Fruit fly (Drosophila melanogaster) whole organism, embryonic: ENCODE results near the gene Ocrl.

ENCODE experiments used
- ATbp ChIP-seq: fragments of 200-800 bp; sonication (Bioruptor generic); optimal IDR thresholded peaks from 2 replicates; lab custom pipeline; 2017; ENCODE audit warnings: missing biosample characterization, mild to moderate bottlenecking, missing genetic modification characterization, missing genetic modification reagents
- CG1024 ChIP-seq: fragments of 200-800 bp; sonication (Bioruptor generic); IDR thresholded peaks from 2 replicates; pipeline ENCODE4 v1.3.6; 2022; ENCODE audit warnings: missing biosample characterization, missing genetic modification characterization
- CG10274 ChIP-seq: fragments of 200-800 bp; sonication (Bioruptor generic); optimal IDR thresholded peaks from 3 replicates; lab custom pipeline; 2017; ENCODE audit warnings: missing biosample characterization, mild to moderate bottlenecking, missing genetic modification characterization
- CG11696 ChIP-seq: fragments of 200-800 bp; sonication (Bioruptor generic); IDR thresholded peaks from 2 replicates; pipeline ENCODE4 v1.3.6; 2022; ENCODE audit warnings: missing biosample characterization, missing genetic modification characterization
- CG13123 ChIP-seq: fragments of 200-800 bp; sonication (Bioruptor generic); optimal IDR thresholded peaks from 2 replicates; lab custom pipeline; 2016; ENCODE audit warnings: missing biosample characterization, missing genetic modification characterization
- CG13296 ChIP-seq: fragments of 200-800 bp; sonication (Bioruptor generic); optimal IDR thresholded peaks from 3 replicates; lab custom pipeline; 2018; ENCODE audit warnings: missing biosample characterization, mild to moderate bottlenecking, missing genetic modification characterization
- CG15514 ChIP-seq: fragments of 200-800 bp; sonication (Bioruptor generic); optimal IDR thresholded peaks from 3 replicates; lab custom pipeline; 2017; ENCODE audit warnings: missing biosample characterization, missing genetic modification characterization, mild to moderate bottlenecking, moderate library complexity, missing genetic modification reagents
- CG17361 ChIP-seq: fragments of 200-800 bp; sonication (Bioruptor generic); IDR thresholded peaks from 3 replicates; pipeline ENCODE4 v1.3.6; 2022; ENCODE audit warnings: missing biosample characterization, missing genetic modification characterization
- CG17612 ChIP-seq: fragments of 200-800 bp; sonication (Bioruptor generic); IDR thresholded peaks from 2 replicates; pipeline ENCODE4 v1.3.6; 2022; ENCODE audit warnings: missing biosample characterization, missing genetic modification characterization
- CG18011 ChIP-seq: fragments of 200-800 bp; sonication (Bioruptor generic); optimal IDR thresholded peaks from 2 replicates; lab custom pipeline; 2017; ENCODE audit warnings: missing biosample characterization, missing genetic modification characterization, mild to moderate bottlenecking, moderate library complexity, missing genotype
- CG1832 ChIP-seq: fragments of 200-800 bp; sonication (Bioruptor generic); optimal IDR thresholded peaks from 2 replicates; lab custom pipeline; 2017; ENCODE audit warnings: missing biosample characterization, mild to moderate bottlenecking, missing genetic modification characterization, inconsistent platforms
- CG2120 ChIP-seq: fragments of 200-800 bp; sonication (Bioruptor generic); optimal IDR thresholded peaks from 3 replicates; lab custom pipeline; 2016; ENCODE audit warnings: missing biosample characterization, missing genetic modification characterization
- CG2199 ChIP-seq: fragments of 200-800 bp; sonication (Bioruptor generic); IDR thresholded peaks from 3 replicates; pipeline ENCODE4 v1.3.6; 2022; ENCODE audit warnings: missing biosample characterization, missing genetic modification characterization
- CG2712 ChIP-seq: fragments of 200-800 bp; optimal IDR thresholded peaks from 3 replicates; lab custom pipeline; 2019; ENCODE audit warnings: missing biosample characterization, mild to moderate bottlenecking, missing genetic modification characterization, moderate library complexity
- CG2875 ChIP-seq: fragments of 200-800 bp; sonication (Bioruptor generic); optimal IDR thresholded peaks from 2 replicates; lab custom pipeline; 2017; ENCODE audit warnings: missing biosample characterization, mild to moderate bottlenecking, missing genetic modification characterization, missing genetic modification reagents
- CG2889 ChIP-seq: fragments of 200-800 bp; sonication (Bioruptor generic); IDR thresholded peaks from 3 replicates; pipeline ENCODE4 v1.3.6; 2022; ENCODE audit warnings: missing biosample characterization, missing genetic modification characterization
- CG3163 ChIP-seq: fragments of 200-800 bp; sonication (Bioruptor generic); optimal IDR thresholded peaks from 3 replicates; lab custom pipeline; 2016; ENCODE audit warnings: missing biosample characterization, missing genetic modification characterization
- CG34224 ChIP-seq: fragments of 200-800 bp; sonication (Bioruptor generic); IDR thresholded peaks from 3 replicates; pipeline ENCODE4 v1.3.6; 2022; ENCODE audit warnings: missing biosample characterization, missing genetic modification characterization; ENCODE audit not compliant: partially characterized antibody
- CG34422 ChIP-seq: fragments of 200-800 bp; sonication (Bioruptor generic); IDR thresholded peaks from 3 replicates; pipeline ENCODE4 v1.3.6; 2022; ENCODE audit warnings: missing biosample characterization, missing genetic modification characterization
- CG6175 ChIP-seq: fragments of 200-800 bp; sonication (Bioruptor generic); IDR thresholded peaks from 3 replicates; pipeline ENCODE4 v1.3.6; 2022; ENCODE audit warnings: missing biosample characterization, missing genetic modification characterization
- CG8089 ChIP-seq: fragments of 200-800 bp; sonication (Bioruptor generic); optimal IDR thresholded peaks from 3 replicates; lab custom pipeline; 2016; ENCODE audit warnings: missing biosample characterization, missing genetic modification characterization
- CG9609 ChIP-seq: fragments of 200-800 bp; sonication (Bioruptor generic); optimal IDR thresholded peaks from 3 replicates; lab custom pipeline; 2016; ENCODE audit warnings: missing biosample characterization, missing genetic modification characterization
- CG9727 ChIP-seq: fragments of 200-800 bp; sonication (Bioruptor generic); optimal IDR thresholded peaks from 3 replicates; lab custom pipeline; 2017; ENCODE audit warnings: missing biosample characterization, mild to moderate bottlenecking, missing genetic modification characterization
- Camta ChIP-seq: fragments of 200-800 bp; sonication (Bioruptor generic); optimal IDR thresholded peaks from 2 replicates; lab custom pipeline; 2016; ENCODE audit warnings: missing biosample characterization, missing genetic modification characterization
- Drgx ChIP-seq: fragments of 200-800 bp; sonication (Bioruptor generic); IDR thresholded peaks from 2 replicates; pipeline ENCODE4 v1.3.6; 2022; ENCODE audit warnings: missing biosample characterization, missing genetic modification characterization
- Elba2 ChIP-seq: fragments of 200-800 bp; sonication (Bioruptor generic); optimal IDR thresholded peaks from 3 replicates; lab custom pipeline; 2016; ENCODE audit warnings: missing biosample characterization, missing genetic modification characterization
- Fer1 ChIP-seq: fragments of 200-800 bp; sonication (Bioruptor generic); optimal IDR thresholded peaks from 2 replicates; lab custom pipeline; 2017; ENCODE audit warnings: missing biosample characterization, mild to moderate bottlenecking, missing genetic modification characterization
- Hmr ChIP-seq: fragments of 200-800 bp; sonication (Bioruptor generic); optimal IDR thresholded peaks from 3 replicates; lab custom pipeline; 2017; ENCODE audit warnings: mild to moderate bottlenecking, missing biosample characterization, missing genetic modification reagents, missing genetic modification characterization
- Opbp ChIP-seq: fragments of 200-800 bp; sonication (Bioruptor generic); IDR thresholded peaks from 3 replicates; pipeline ENCODE4 v1.3.6; 2022; ENCODE audit warnings: missing biosample characterization, missing genetic modification characterization; ENCODE audit not compliant: partially characterized antibody
- Pdp1 ChIP-seq, 2 experiments: fragments of 200-800 bp; sonication (Bioruptor generic); optimal IDR thresholded peaks; 3 replicates each; lab custom pipeline; 2016; ENCODE audit warnings: missing biosample characterization in 2 of 2, missing genetic modification characterization in 2 of 2, mild to moderate bottlenecking in 1 of 2, moderate library complexity in 1 of 2
- Ptx1 ChIP-seq: fragments of 200-800 bp; sonication (Bioruptor generic); IDR thresholded peaks from 2 replicates; pipeline ENCODE4 v1.3.6; 2022; ENCODE audit warnings: missing biosample characterization, missing genetic modification characterization
- Rfx ChIP-seq: fragments of 200-800 bp; sonication (Bioruptor generic); IDR thresholded peaks from 2 replicates; pipeline ENCODE4 v1.3.6; 2022; ENCODE audit warnings: missing biosample characterization, missing genetic modification characterization
- Rx ChIP-seq: fragments of 200-800 bp; sonication (Bioruptor generic); IDR thresholded peaks from 2 replicates; pipeline ENCODE4 v1.3.6; 2022; ENCODE audit warnings: missing biosample characterization, missing genetic modification characterization
- Sin3A ChIP-seq: fragments of >200 bp; optimal IDR thresholded peaks from 2 replicates; lab custom pipeline; 2018
- TFAM ChIP-seq: fragments of 200-800 bp; sonication (Bioruptor generic); optimal IDR thresholded peaks from 2 replicates; lab custom pipeline; 2017; ENCODE audit warnings: missing biosample characterization, missing genetic modification characterization, inconsistent platforms
- al ChIP-seq: fragments of 200-800 bp; sonication (Bioruptor generic); IDR thresholded peaks from 2 replicates; pipeline ENCODE4 v1.3.6; 2022; ENCODE audit warnings: missing biosample characterization, missing genetic modification characterization
- ash1 ChIP-seq: fragments of 200-800 bp; sonication (Bioruptor generic); optimal IDR thresholded peaks from 2 replicates; lab custom pipeline; 2018; ENCODE audit warnings: missing biosample characterization, mild to moderate bottlenecking, missing genetic modification characterization
- ems ChIP-seq: fragments of 200-800 bp; sonication (Bioruptor generic); optimal IDR thresholded peaks from 3 replicates; lab custom pipeline; 2016; ENCODE audit warnings: missing biosample characterization, missing genetic modification characterization
- gsb ChIP-seq: fragments of 200-800 bp; sonication (Bioruptor generic); IDR thresholded peaks from 2 replicates; pipeline ENCODE4 v1.3.6; 2022; ENCODE audit warnings: missing biosample characterization, missing genetic modification characterization
- gt ChIP-seq: fragments of 200-800 bp; sonication (Bioruptor generic); IDR thresholded peaks from 2 replicates; pipeline ENCODE4 v1.3.6; 2022; ENCODE audit warnings: missing biosample characterization, missing genetic modification characterization
- ind ChIP-seq: fragments of 200-800 bp; sonication (Bioruptor generic); optimal IDR thresholded peaks from 3 replicates; lab custom pipeline; 2016; ENCODE audit warnings: missing biosample characterization, missing genetic modification characterization
- inv ChIP-seq: fragments of 200-800 bp; sonication (Bioruptor generic); IDR thresholded peaks from 2 replicates; pipeline ENCODE4 v1.3.6; 2022; ENCODE audit warnings: missing biosample characterization, missing genetic modification characterization; ENCODE audit not compliant: partially characterized antibody
- lmd ChIP-seq: fragments of 200-800 bp; sonication (Bioruptor generic); IDR thresholded peaks from 2 replicates; pipeline ENCODE4 v1.3.6; 2022; ENCODE audit warnings: missing biosample characterization, missing genetic modification characterization
- pita ChIP-seq: fragments of 200-800 bp; sonication (Bioruptor generic); optimal IDR thresholded peaks from 2 replicates; lab custom pipeline; 2017; ENCODE audit warnings: missing biosample characterization, mild to moderate bottlenecking, missing genetic modification characterization
- pros ChIP-seq: fragments of 200-800 bp; sonication (Bioruptor generic); optimal IDR thresholded peaks from 3 replicates; lab custom pipeline; 2019; ENCODE audit warnings: missing biosample characterization, mild to moderate bottlenecking, missing genetic modification characterization, moderate library complexity
- ro ChIP-seq: fragments of 200-800 bp; sonication (Bioruptor generic); IDR thresholded peaks from 2 replicates; pipeline ENCODE4 v1.3.6; 2022; ENCODE audit warnings: missing biosample characterization, missing genetic modification characterization
- sisA ChIP-seq: fragments of 200-800 bp; sonication (Bioruptor generic); IDR thresholded peaks from 2 replicates; pipeline ENCODE4 v1.3.6; 2022; ENCODE audit warnings: missing biosample characterization, missing genetic modification characterization
- stc ChIP-seq: fragments of 200-800 bp; sonication (Bioruptor generic); IDR thresholded peaks from 2 replicates; pipeline ENCODE4 v1.3.6; 2022; ENCODE audit warnings: missing biosample characterization, missing genetic modification characterization
- usp ChIP-seq: fragments of >200 bp; optimal IDR thresholded peaks from 2 replicates; lab custom pipeline; 2017; ENCODE audit warnings: missing biosample characterization, missing genetic modification characterization
- zen ChIP-seq: fragments of 200-800 bp; sonication (Bioruptor generic); optimal IDR thresholded peaks from 3 replicates; lab custom pipeline; 2018; ENCODE audit warnings: missing biosample characterization, mild to moderate bottlenecking, missing genetic modification characterization, moderate library complexity

Ocrl gene

DNA sequence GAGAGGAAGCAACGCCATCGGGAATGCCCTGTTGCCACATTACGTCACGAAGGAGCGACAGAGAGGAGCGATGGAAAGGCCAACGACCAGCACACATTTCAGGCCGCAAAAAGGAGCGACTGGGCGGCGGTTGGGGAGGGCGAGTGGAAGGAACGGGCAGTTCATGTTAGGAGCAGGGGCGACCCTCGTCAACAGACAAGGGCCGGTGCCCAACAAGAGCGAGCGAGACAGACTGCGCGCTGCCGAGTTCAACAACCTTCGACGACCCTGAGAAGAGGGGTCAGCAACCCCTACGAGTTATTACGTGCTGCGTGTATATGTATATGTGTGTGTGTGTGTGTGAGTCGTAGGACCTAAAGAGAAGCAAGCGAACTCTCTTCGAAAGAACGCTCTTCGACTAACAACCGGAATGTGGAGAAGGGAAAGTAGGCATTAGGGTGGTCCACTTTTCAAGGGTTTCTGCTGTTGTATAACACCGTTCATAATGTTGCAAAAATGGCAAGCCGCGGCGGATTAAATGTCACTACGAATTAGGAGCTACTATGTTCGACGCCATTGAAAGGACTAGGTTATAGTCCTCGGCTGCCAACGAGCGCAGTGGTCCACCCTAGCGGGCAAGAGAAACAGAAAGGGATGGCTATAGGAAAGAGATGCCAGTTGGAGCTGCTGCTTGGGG lies 28.7 kb downstream of the Ocrl start (continued):
- TF ChIP-seq CG34422 (GFP tag; lab: Robert Waterston, UW) (peak; percentile 95), ems (GFP tag; lab: Kevin White, UChicago) (peak; percentile 97), ATbp (GFP tag; lab: Kevin White, UChicago) (peak; percentile 98), Sin3A (lab: Kevin White, UChicago) (no peak), Fer1 (peak; percentile 97), ash1 (GFP tag; lab: Kevin White, UChicago) (peak; percentile 86), zen (tag; lab: Kevin White, UChicago) (peak; percentile 87), CG18011 (peak; percentile 87), CG9609 (GFP tag; lab: Kevin White, UChicago) (peak; percentile 96), Camta (peak; percentile 96), stc (GFP tag; lab: Robert Waterston, UW) (peak; percentile 96), CG8089 (GFP tag; lab: Kevin White, UChicago) (peak; percentile 96), Rx (peak; percentile 92), inv (GFP tag; lab: Robert Waterston, UW) (no peak), Hmr (GFP tag; lab: Kevin White, UChicago) (peak; percentile 97), CG2199 (GFP tag; lab: Robert Waterston, UW) (peak; percentile 89), CG2120 (GFP tag; lab: Kevin White, UChicago) (peak; percentile 96), Elba2 (GFP tag; lab: Kevin White, UChicago) (peak; percentile 31), CG6175 (peak; percentile 68; the same call in 1 of the 3 replicates), TFAM (GFP tag; lab: Kevin White, UChicago) (peak; percentile 86), sisA (GFP tag; lab: Robert Waterston, UW) (peak; percentile 90), CG1024 (GFP tag; lab: Robert Waterston, UW) (peak; percentile 82), usp (GFP tag; lab: Kevin White, UChicago) (peak; percentile 9), CG17612 (peak; percentile 74), CG13296 (GFP tag; lab: Kevin White, UChicago) (peak; percentile 92), CG2712 (peak; percentile 97), ind (peak; percentile 97), CG3163 (GFP tag; lab: Kevin White, UChicago) (peak; percentile 99), ro (peak; percentile 72), Opbp (GFP tag; lab: Robert Waterston, UW) (no peak), CG2889 (GFP tag; lab: Robert Waterston, UW) (peak; percentile 82), CG11696 (GFP tag; lab: Robert Waterston, UW) (peak; percentile 85), Pdp1 (GFP tag; optimal IDR thresholded peaks at IDR 0.05; lab: Kevin White, UChicago) (peak; percentile 95 to 96), Ptx1 (GFP tag; lab: Robert Waterston, UW) (peak; percentile 91), CG10274 (GFP tag; lab: Kevin White, UChicago) (peak; percentile 84), CG13123 (GFP tag; lab: Kevin White, UChicago) (peak; percentile 92), lmd (GFP tag; lab: Robert Waterston, UW) (peak; percentile 92), CG1832 (GFP tag; lab: Kevin White, UChicago) (peak; percentile 63), al (GFP tag; lab: Robert Waterston, UW) (peak; percentile 85), pros (GFP tag; lab: Kevin White, UChicago) (peak; percentile 67), pita (GFP tag; lab: Kevin White, UChicago) (no peak), Drgx (GFP tag; lab: Robert Waterston, UW) (peak; percentile 98), CG9727 (GFP tag; lab: Kevin White, UChicago) (peak; percentile 94), CG17361 (GFP tag; lab: Robert Waterston, UW) (peak; percentile 94), CG34224 (no peak), CG15514 (peak; percentile 90), Rfx (peak; percentile 96), CG2875 (peak; percentile 95), gsb (peak; percentile 68), gt (GFP tag; lab: Robert Waterston, UW) (peak; percentile 82)
